Fruit fly (Drosophila melanogaster): ENCODE measurements around the gene CG12984.
A peak's percentile ranks its signal among the peaks of the same experiment; 100 is the strongest.

The CG12984 gene

dm6 chr3L:21034281-21035221, 43.1 kb downstream of the CG12984 start, which contains the start of gene siz (continued):
- TF ChIP-seq Spps (tag; optimal IDR thresholded peaks at IDR 0.05), result peak; percentile 22
- TF ChIP-seq CG11560 (tag; IDR thresholded peaks at IDR 0.05), result no peak
- TF ChIP-seq chif (GFP tag; optimal IDR thresholded peaks at IDR 0.05), result peak in 1 of 2 experiments; percentile 15
- TF ChIP-seq CG12744 (GFP tag; optimal IDR thresholded peaks at IDR 0.05), result no peak
- no peak for TF ChIP-seq Fer3 (tag; optimal IDR thresholded peaks at IDR 0.05)
- peak; percentile 54 for TF ChIP-seq caup (GFP tag; optimal IDR thresholded peaks at IDR 0.05; ENCODE audit: severe bottlenecking)
- peak; percentile 31 for TF ChIP-seq wek (GFP tag; optimal IDR thresholded peaks at IDR 0.05)
- no peak for TF ChIP-seq sima (GFP tag; optimal IDR thresholded peaks at IDR 0.05)
- no peak for TF ChIP-seq otp (GFP tag; IDR thresholded peaks at IDR 0.05)
- TF ChIP-seq CG18262 (tag; optimal IDR thresholded peaks at IDR 0.05), result peak; percentile 28
- no peak for TF ChIP-seq CG1792 (GFP tag; optimal IDR thresholded peaks at IDR 0.05)
- TF ChIP-seq NK7.1 (GFP tag; optimal IDR thresholded peaks at IDR 0.05), result no peak
- TF ChIP-seq gem (tag; optimal IDR thresholded peaks at IDR 0.05), result peak; percentile 46
- peak; percentile 12 for TF ChIP-seq CG7987 (GFP tag; optimal IDR thresholded peaks at IDR 0.05)
- TF ChIP-seq bcd (GFP tag; optimal IDR thresholded peaks at IDR 0.05), result peak; percentile 5
- TF ChIP-seq ab (GFP tag; optimal IDR thresholded peaks at IDR 0.05), result no peak
- TF ChIP-seq CG31388 (GFP tag; optimal IDR thresholded peaks at IDR 0.05), result no peak
- TF ChIP-seq CG18599 (GFP tag; optimal IDR thresholded peaks at IDR 0.05), result no peak
- no peak for TF ChIP-seq Hey (tag; optimal IDR thresholded peaks at IDR 0.05)
- peak; percentile 70 for TF ChIP-seq Dp (GFP tag; optimal IDR thresholded peaks at IDR 0.05)
- TF ChIP-seq sd (tag; optimal IDR thresholded peaks at IDR 0.05), result peak; percentile 37
- no peak for TF ChIP-seq seq (GFP tag; IDR thresholded peaks at IDR 0.05)
- TF ChIP-seq ash1 (GFP tag; optimal IDR thresholded peaks at IDR 0.05), result peak; percentile 67
- TF ChIP-seq CG4328 (GFP tag; optimal IDR thresholded peaks at IDR 0.05), result peak; percentile 8
- TF ChIP-seq Abd-B (GFP tag; optimal IDR thresholded peaks at IDR 0.05), result no peak
- peak; percentile 85 for TF ChIP-seq sens (GFP tag)
- no peak for TF ChIP-seq trh (GFP tag; optimal IDR thresholded peaks at IDR 0.05)
- TF ChIP-seq trem (tag; optimal IDR thresholded peaks at IDR 0.05), result peak; percentile 85
- peak; percentile 55 for TF ChIP-seq BEAF-32 (GFP tag; optimal IDR thresholded peaks at IDR 0.05)
- no peak for TF ChIP-seq CG18619 (GFP tag; optimal IDR thresholded peaks at IDR 0.05)
- TF ChIP-seq CG16863 (GFP tag; optimal IDR thresholded peaks at IDR 0.05), result no peak
- TF ChIP-seq CG3065 (GFP tag; optimal IDR thresholded peaks at IDR 0.05), result no peak
- TF ChIP-seq gfzf (GFP tag; optimal IDR thresholded peaks at IDR 0.05), result peak; percentile 91
- peak; percentile 61; the same call in 1 of the 2 replicates for TF ChIP-seq amos (GFP tag; IDR thresholded peaks at IDR 0.05; ENCODE audit: partially characterized antibody)
- no peak for TF ChIP-seq toy (GFP tag; IDR thresholded peaks at IDR 0.05)
- TF ChIP-seq C15 (GFP tag; IDR thresholded peaks at IDR 0.05), result no peak
- TF ChIP-seq sqz (GFP tag; optimal IDR thresholded peaks at IDR 0.05), result peak; percentile 3
- peak; percentile 37 for TF ChIP-seq CG13894 (tag; optimal IDR thresholded peaks at IDR 0.05)
- peak; percentile 81 for TF ChIP-seq sug (tag; optimal IDR thresholded peaks at IDR 0.05)
- TF ChIP-seq CG9437 (GFP tag; optimal IDR thresholded peaks at IDR 0.05), result no peak
- no peak for TF ChIP-seq luna (GFP tag; optimal IDR thresholded peaks at IDR 0.05)
- no peak for TF ChIP-seq CG5180 (GFP tag; optimal IDR thresholded peaks at IDR 0.05)
- no peak for TF ChIP-seq Sin3A (optimal IDR thresholded peaks at IDR 0.05)
- peak; percentile 41 for TF ChIP-seq CG12219 (GFP tag; optimal IDR thresholded peaks at IDR 0.05)
- TF ChIP-seq H15 (GFP tag; IDR thresholded peaks at IDR 0.05), result no peak
- TF ChIP-seq eyg (GFP tag; optimal IDR thresholded peaks at IDR 0.05), result no peak
- no peak for TF ChIP-seq danr (GFP tag; IDR thresholded peaks at IDR 0.05)
- peak; percentile 74 for TF ChIP-seq MESR4 (GFP tag; optimal IDR thresholded peaks at IDR 0.05)
